Fruit fly (Drosophila melanogaster) whole organism, wandering third instar larva: ENCODE data around the gene CG7668.

Source experiments
- Abd-B ChIP-seq: fragments of >200 bp; optimal IDR thresholded peaks from 2 replicates; lab custom pipeline; 2017; ENCODE audit warnings: missing biosample characterization, missing genetic modification characterization
- HLH106 ChIP-seq: fragments of 200-800 bp; optimal IDR thresholded peaks from 3 replicates; lab custom pipeline; 2019; ENCODE audit warnings: missing biosample characterization, mild to moderate bottlenecking, missing genetic modification characterization, moderate library complexity
- Hr78 ChIP-seq: fragments of >200 bp; optimal IDR thresholded peaks from 2 replicates; lab custom pipeline; 2017; ENCODE audit warnings: missing biosample characterization, missing genetic modification characterization
- Mio ChIP-seq: sonication (Bioruptor generic); optimal IDR thresholded peaks from 2 replicates; lab custom pipeline; 2016; ENCODE audit warnings: missing biosample characterization, missing genetic modification characterization
- Myc ChIP-seq: fragments of >200 bp; optimal IDR thresholded peaks from 2 replicates; lab custom pipeline; 2017
- Vsx2 ChIP-seq: fragments of 200-300, 225-300 bp; sonication (Bioruptor generic); optimal IDR thresholded peaks from 2 replicates; lab custom pipeline; 2018; ENCODE audit warnings: missing biosample characterization, missing genetic modification characterization; ENCODE audit not compliant: partially characterized antibody
- foxo ChIP-seq, 2 experiments: fragments of 200-800 bp; sonication (Bioruptor generic); optimal IDR thresholded peaks; 2 replicates in 1 of 2; 3 replicates in 1 of 2; lab custom pipeline; 2016 to 2017; ENCODE audit warnings: missing biosample characterization in 2 of 2, missing genetic modification characterization in 2 of 2
- fru ChIP-seq: fragments of 200-800 bp; sonication (Bioruptor generic); optimal IDR thresholded peaks from 3 replicates; lab custom pipeline; 2016; ENCODE audit warnings: missing biosample characterization, mild to moderate bottlenecking, missing genetic modification characterization
- lola ChIP-seq: fragments of >200 bp; optimal IDR thresholded peaks from 2 replicates; lab custom pipeline; 2017; ENCODE audit warnings: missing biosample characterization, missing genetic modification characterization
- pan ChIP-seq: fragments of >200 bp; optimal IDR thresholded peaks from 2 replicates; lab custom pipeline; 2017
- psq ChIP-seq: fragments of 200-800 bp; sonication (Bioruptor generic); optimal IDR thresholded peaks from 3 replicates; lab custom pipeline; 2017; ENCODE audit warnings: missing biosample characterization, mild to moderate bottlenecking, missing genetic modification characterization, moderate library complexity
- rgr ChIP-seq: fragments of 200-800 bp; sonication (Bioruptor generic); optimal IDR thresholded peaks from 3 replicates; lab custom pipeline; 2016; ENCODE audit warnings: missing biosample characterization, mild to moderate bottlenecking, missing genetic modification characterization
- tai ChIP-seq: sonication (Bioruptor generic); optimal IDR thresholded peaks from 2 replicates; lab custom pipeline; 2016; ENCODE audit warnings: missing biosample characterization, missing genetic modification characterization
- woc ChIP-seq: sonication (Bioruptor generic); optimal IDR thresholded peaks from 2 replicates; lab custom pipeline; 2016; ENCODE audit warnings: missing biosample characterization, mild to moderate bottlenecking, missing genetic modification characterization

DNA sequence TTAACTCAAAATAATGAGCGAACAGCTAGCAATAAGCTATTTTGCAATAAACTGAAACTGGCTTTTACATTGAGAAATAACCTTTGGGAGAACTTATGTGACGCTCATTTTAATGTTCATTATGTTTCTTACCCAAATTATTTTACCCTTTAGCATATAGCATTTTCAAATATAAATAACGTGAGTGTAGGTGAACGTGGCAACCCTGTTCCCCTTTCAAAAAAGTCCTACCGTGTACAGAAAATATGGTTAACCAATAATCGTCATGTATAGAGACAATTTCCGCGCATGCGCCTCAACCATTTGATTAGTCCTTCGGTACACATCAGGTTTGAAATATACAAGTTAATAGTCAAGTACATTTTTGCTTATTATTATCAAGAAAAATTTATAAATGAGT, 8.5 kb upstream of the CG7668 start:
- TF ChIP-seq fru (no peak), pan (lab: Kevin White, UChicago) (no peak), Myc (no peak), psq (GFP tag; lab: Kevin White, UChicago) (no peak), rgr (no peak), Abd-B (GFP tag; lab: Kevin White, UChicago) (no peak), HLH106 (tag; lab: Kevin White, UChicago) (no peak), tai (no peak), Hr78 (GFP tag; lab: Kevin White, UChicago) (no peak), Vsx2 (GFP tag; lab: Kevin White, UChicago) (no peak), foxo (GFP tag; optimal IDR thresholded peaks at IDR 0.05; lab: Kevin White, UChicago) (no peak), woc (GFP tag; lab: Kevin White, UChicago) (no peak), lola (GFP tag; lab: Kevin White, UChicago) (no peak), Mio (GFP tag; lab: Kevin White, UChicago) (no peak)
